Worm (Caenorhabditis elegans): ENCODE measurements around the gene nhr-222.
"Not testable (repeated sequence)": the region's sequence is repeated elsewhere in the genome, so short reads cannot be mapped to it uniquely, and the experiment has no call there.

nhr-222 gene

ce11 chrV:3570695-3571094 lies 27.5 kb upstream of the nhr-222 start, which contains the start of gene F40C5.2:
Gene F40C5.2 (plus strand): TSS chrV:3570995.
- not testable (repeated sequence) for TF ChIP-seq nhr-21, ZK546.5, mab-5 (tag; optimal IDR thresholded peaks at IDR 0.05)

ce11 chrV:3564335-3564734 lies 21.1 kb upstream of the nhr-222 start, which contains the start of gene T24A6.17:
Gene T24A6.17 (minus strand): TSS chrV:3564435.
- not testable (repeated sequence) for TF ChIP-seq unc-39 (tag; optimal IDR thresholded peaks at IDR 0.05); mbf-1 (tag; optimal IDR thresholded peaks at IDR 0.05); blmp-1 (tag; optimal IDR thresholded peaks at IDR 0.05; ENCODE audit: insufficient read depth)

- TF ChIP-seq aly-2, mdl-1, nhr-12 (tag; optimal IDR thresholded peaks at IDR 0.05): not testable (repeated sequence)
Measured at ce11 chrV:3562824-3563223, 19.6 kb upstream of the nhr-222 start, which contains the start of gene T24A6.16. Gene T24A6.16 (minus strand): TSS chrV:3562924.

ce11 chrV:3558744-3559143 lies 15.5 kb upstream of the nhr-222 start, which contains the start of gene T24A6.1:
Gene T24A6.1 (plus strand): TSS chrV:3559044.
- not testable (repeated sequence) for TF ChIP-seq blmp-1 (tag; optimal IDR thresholded peaks at IDR 0.05; ENCODE audit: insufficient read depth); F13H6.1 (tag; optimal IDR thresholded peaks at IDR 0.05); gmeb-1 (tag; optimal IDR thresholded peaks at IDR 0.05)

- no peak for TF ChIP-seq fos-1 (tag; optimal IDR thresholded peaks at IDR 0.05)
- TF ChIP-seq nhr-129 (tag; optimal IDR thresholded peaks at IDR 0.05): no peak
- TF ChIP-seq snpc-4 (tag; optimal IDR thresholded peaks at IDR 0.05): no peak
- no peak for TF ChIP-seq alr-1 (tag; optimal IDR thresholded peaks at IDR 0.05)
- no peak for TF ChIP-seq ZK546.5 (tag; optimal IDR thresholded peaks at IDR 0.05)
Measured at ce11 chrV:3557422-3557821, 14.2 kb upstream of the nhr-222 start, which contains the start of gene grl-31. Gene grl-31 (minus strand): TSS chrV:3557778.

ce11 chrV:3555986-3556385 lies 12.7 kb upstream of the nhr-222 start, which contains the start of gene grl-30:
Gene grl-30 (plus strand): TSS chrV:3556286.
- TF ChIP-seq lin-39 (tag; optimal IDR thresholded peaks at IDR 0.05) (no peak), F13H6.1 (tag; optimal IDR thresholded peaks at IDR 0.05) (no peak), ZK546.5 (tag; optimal IDR thresholded peaks at IDR 0.05) (no peak), snpc-4 (tag; optimal IDR thresholded peaks at IDR 0.05) (no peak), Y55F3AM.14 (GFP tag; optimal IDR thresholded peaks at IDR 0.05) (no peak), nhr-12 (tag; optimal IDR thresholded peaks at IDR 0.05) (no peak), sma-9 (GFP tag; optimal IDR thresholded peaks at IDR 0.05) (no peak), sma-9 (tag; optimal IDR thresholded peaks at IDR 0.05) (no peak), skn-1 (tag; optimal IDR thresholded peaks at IDR 0.05) (no peak), unc-39 (tag; optimal IDR thresholded peaks at IDR 0.05) (no peak), dmd-4 (tag; optimal IDR thresholded peaks at IDR 0.05) (no peak), blmp-1 (tag; optimal IDR thresholded peaks at IDR 0.05; ENCODE audit: insufficient read depth) (no peak), nhr-6 (tag; optimal IDR thresholded peaks at IDR 0.05) (no peak), zag-1 (tag; optimal IDR thresholded peaks at IDR 0.05) (no peak), nhr-11 (tag; optimal IDR thresholded peaks at IDR 0.05) (no peak)

- TF ChIP-seq nhr-11 (tag; optimal IDR thresholded peaks at IDR 0.05): no peak
- no peak for TF ChIP-seq snpc-4 (tag; optimal IDR thresholded peaks at IDR 0.05)
- no peak for TF ChIP-seq ceh-82 (tag; optimal IDR thresholded peaks at IDR 0.05)
Measured at ce11 chrV:3554869-3555268, 11.6 kb upstream of the nhr-222 start, which contains the start of gene grl-29. Gene grl-29 (minus strand): TSS chrV:3555236.

ce11 chrV:3552740-3553469 lies 9.7 kb upstream of the nhr-222 start, which contains the start of gene T24A6.20:
Gene T24A6.20 (plus strand): TSS chrV:3553134.
- TF ChIP-seq egl-27 (tag; optimal IDR thresholded peaks at IDR 0.05): no peak
- TF ChIP-seq unc-39 (tag; optimal IDR thresholded peaks at IDR 0.05): no peak
- TF ChIP-seq C34F6.9 (tag; optimal IDR thresholded peaks at IDR 0.05): no peak
- TF ChIP-seq gmeb-1 (tag; optimal IDR thresholded peaks at IDR 0.05): no peak
- TF ChIP-seq nhr-23 (tag; optimal IDR thresholded peaks at IDR 0.05): no peak
- no peak for TF ChIP-seq ZK546.5 (tag; optimal IDR thresholded peaks at IDR 0.05)
- TF ChIP-seq unc-62 (GFP tag; optimal IDR thresholded peaks at IDR 0.05): no peak

Measured in whole organism, L2 larva.